Worm (Caenorhabditis elegans): ENCODE data around the gene ZK355.2.

DNA sequence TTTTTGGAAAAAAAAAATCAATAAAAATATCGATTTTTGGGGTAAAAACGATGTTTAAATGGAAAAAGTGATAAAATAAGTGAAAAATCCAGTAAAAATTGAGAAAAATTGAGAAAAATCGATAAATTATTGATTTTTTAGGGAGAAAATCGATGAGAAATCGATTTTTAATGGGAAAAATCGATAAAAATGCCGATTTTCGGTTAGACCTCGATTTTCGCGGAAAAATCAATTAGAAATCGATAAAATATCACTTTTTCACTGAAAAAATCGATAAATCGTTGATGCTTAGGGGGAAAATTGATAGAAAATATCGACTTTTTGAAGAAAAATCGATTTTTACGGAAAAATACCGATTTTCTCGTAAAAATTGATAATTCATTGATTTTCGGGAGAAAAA is 22.6 kb upstream of the ZK355.2 start:
- TF ChIP-seq aptf-3 (GFP tag; IDR thresholded peaks at IDR 0.05) (no peak), him-1 (tag; optimal IDR thresholded peaks at IDR 0.05) (no peak), tlf-1 (GFP tag; optimal IDR thresholded peaks at IDR 0.05) (no peak), D2030.7 (GFP tag; IDR thresholded peaks at IDR 0.05) (no peak), mcd-1 (GFP tag; IDR thresholded peaks at IDR 0.05) (no peak), F23B12.7 (tag; optimal IDR thresholded peaks at IDR 0.05; ENCODE audit: insufficient read depth) (no peak), ztf-3 (GFP tag; optimal IDR thresholded peaks at IDR 0.05) (no peak)
